Worm (Caenorhabditis elegans) whole organism, L4/young adult: ENCODE data around the gene spc-2.

Experiments
- W03F9.2 ChIP-seq: fragments of 150-350 bp; optimal IDR thresholded peaks from 2 replicates; lab custom pipeline; 2014; ENCODE audit warnings: missing biosample characterization, missing genetic modification characterization
- dao-5 ChIP-seq: sonication (generic microtip); optimal IDR thresholded peaks from 2 replicates; lab custom pipeline; 2016; ENCODE audit warnings: missing genotype, missing genetic modification characterization, moderate library complexity, missing compliant biosample characterization
- him-1 ChIP-seq: sonication (generic microtip); optimal IDR thresholded peaks from 2 replicates; lab custom pipeline; 2016; ENCODE audit warnings: missing genotype, missing genetic modification reagents, missing genetic modification characterization, missing compliant biosample characterization

ce11 chrIII:8199060-8199459 lies 17.4 kb downstream of the spc-2 start:
- TF ChIP-seq him-1 (tag; lab: Kevin White, UChicago) (no peak), W03F9.2 (no peak), dao-5 (tag; lab: Kevin White, UChicago) (no peak)
